Worm (Caenorhabditis elegans) whole organism, young adult: ENCODE data around the gene T22F3.10.

Experiments
- B0261.1 ChIP-seq: sonication (generic microtip); optimal IDR thresholded peaks from 2 replicates; lab custom pipeline; 2016; ENCODE audit warnings: mild to moderate bottlenecking, missing genetic modification characterization, moderate library complexity, missing compliant biosample characterization
- C17E4.6 ChIP-seq: fragments of 200-800 bp; sonication (Bioruptor generic); IDR thresholded peaks from 2 replicates; pipeline ENCODE4 v1.3.6; 2022; ENCODE audit warnings: missing genetic modification reagents, missing genetic modification characterization, missing compliant biosample characterization
- F37B4.10 ChIP-seq: fragments of 200-800 bp; sonication (Bioruptor generic); IDR thresholded peaks from 2 replicates; pipeline ENCODE4 v1.3.6; 2022; ENCODE audit warnings: missing genetic modification characterization, missing compliant biosample characterization
- F52B5.7 ChIP-seq: sonication (generic microtip); optimal IDR thresholded peaks from 2 replicates; lab custom pipeline; 2016; ENCODE audit warnings: mild to moderate bottlenecking, missing genetic modification characterization, missing compliant biosample characterization
- F57C9.4 ChIP-seq: sonication (generic microtip); optimal IDR thresholded peaks from 2 replicates; lab custom pipeline; 2017; ENCODE audit warnings: mild to moderate bottlenecking, missing genetic modification characterization, missing compliant biosample characterization
- Y79H2A.3 ChIP-seq: fragments of 200-800 bp; sonication (Bioruptor generic); conservative IDR thresholded peaks from 2 replicates; pipeline ENCODE4 v1.3.6; 2022; ENCODE audit warnings: missing genetic modification reagents, missing genetic modification characterization, missing compliant biosample characterization
- akir-1 ChIP-seq: fragments of 200-800 bp; sonication (Bioruptor generic); optimal IDR thresholded peaks from 2 replicates; lab custom pipeline; 2018; ENCODE audit warnings: mild to moderate bottlenecking, missing genetic modification characterization, moderate library complexity, missing compliant biosample characterization
- ama-1 ChIP-seq, 3 experiments: fragments of 150-350 bp in 1 of 3; sonication (generic microtip) in 2 of 3; optimal IDR thresholded peaks; 2 replicates each; lab custom pipeline; 2014 to 2018; ENCODE audit warnings: missing biosample characterization in 2 of 3, missing genetic modification characterization in 2 of 3, missing genetic modification reagents in 2 of 3
- atf-7 ChIP-seq: sonication (generic microtip); optimal IDR thresholded peaks from 2 replicates; lab custom pipeline; 2017; ENCODE audit warnings: mild to moderate bottlenecking, missing genetic modification characterization, missing compliant biosample characterization
- attf-5 ChIP-seq: fragments of 200-800 bp; sonication (Bioruptor generic); optimal IDR thresholded peaks from 2 replicates; lab custom pipeline; 2018; ENCODE audit warnings: mild to moderate bottlenecking, missing genetic modification characterization, missing compliant biosample characterization
- attf-6 ChIP-seq: fragments of 200-800 bp; sonication (Bioruptor generic); IDR thresholded peaks from 2 replicates; pipeline ENCODE4 v1.3.6; 2022; ENCODE audit warnings: missing genetic modification reagents, missing genetic modification characterization, missing compliant biosample characterization
- bed-1 ChIP-seq: fragments of 200-800 bp; sonication (Bioruptor generic); IDR thresholded peaks from 2 replicates; pipeline ENCODE4 v1.3.6; 2022; ENCODE audit warnings: missing genetic modification reagents, missing genetic modification characterization, missing compliant biosample characterization
- bed-2 ChIP-seq: fragments of 200-800 bp; sonication (Bioruptor generic); IDR thresholded peaks from 2 replicates; pipeline ENCODE4 v1.3.6; 2022; ENCODE audit warnings: missing genetic modification reagents, missing genetic modification characterization, missing compliant biosample characterization
- cebp-1 ChIP-seq, 2 experiments: fragments of 200-800 bp in 1 of 2; sonication (Bioruptor generic) in 1 of 2; sonication (generic microtip) in 1 of 2; IDR thresholded peaks in 1 of 2; optimal IDR thresholded peaks in 1 of 2; 2 replicates each; pipeline versions ENCODE4 v1.3.6 to Lab custom; 2017 to 2022; ENCODE audit warnings: missing compliant biosample characterization in 2 of 2, missing genetic modification characterization in 2 of 2, mild to moderate bottlenecking in 1 of 2, missing genetic modification reagents in 1 of 2, moderate library complexity in 1 of 2
- cebp-2 ChIP-seq: fragments of 200-800 bp; sonication (Bioruptor generic); IDR thresholded peaks from 2 replicates; pipeline ENCODE4 v1.3.6; 2022; ENCODE audit warnings: missing genetic modification characterization, missing compliant biosample characterization
- ceh-27 ChIP-seq: fragments of 200-800 bp; sonication (Bioruptor generic); optimal IDR thresholded peaks from 2 replicates; lab custom pipeline; 2018; ENCODE audit warnings: mild to moderate bottlenecking, missing genetic modification characterization, moderate library complexity, missing compliant biosample characterization
- ceh-58 ChIP-seq: fragments of 200-800 bp; sonication (Bioruptor generic); IDR thresholded peaks from 2 replicates; pipeline ENCODE4 v1.3.6; 2022; ENCODE audit warnings: missing genetic modification characterization, missing compliant biosample characterization
- chd-7 ChIP-seq: sonication (generic microtip); optimal IDR thresholded peaks from 2 replicates; lab custom pipeline; 2016; ENCODE audit warnings: mild to moderate bottlenecking, missing genetic modification characterization, moderate library complexity, missing compliant biosample characterization
- die-1 ChIP-seq: sonication (generic microtip); optimal IDR thresholded peaks from 2 replicates; lab custom pipeline; 2016; ENCODE audit warnings: missing genotype, mild to moderate bottlenecking, missing genetic modification characterization, missing compliant biosample characterization
- dox-1 ChIP-seq: fragments of 200-800 bp; sonication (Bioruptor generic); IDR thresholded peaks from 2 replicates; pipeline ENCODE4 v1.3.6; 2022; ENCODE audit warnings: missing genetic modification reagents, missing genetic modification characterization, missing compliant biosample characterization
- dpff-1 ChIP-seq: sonication (generic microtip); optimal IDR thresholded peaks from 2 replicates; lab custom pipeline; 2017; ENCODE audit warnings: mild to moderate bottlenecking, missing genetic modification characterization, missing compliant biosample characterization
- efl-1 ChIP-seq: fragments of 150-350 bp; optimal IDR thresholded peaks from 2 replicates; lab custom pipeline; 2014; ENCODE audit warnings: missing biosample characterization, missing genetic modification reagents, missing genetic modification characterization
- egl-18 ChIP-seq: fragments of 200-800 bp; sonication (Bioruptor generic); IDR thresholded peaks from 2 replicates; pipeline ENCODE4 v1.3.6; 2022; ENCODE audit warnings: missing genetic modification reagents, missing genetic modification characterization, missing compliant biosample characterization
- egl-44 ChIP-seq: fragments of 200-800 bp; sonication (Bioruptor generic); IDR thresholded peaks from 2 replicates; pipeline ENCODE4 v1.3.6; 2022; ENCODE audit warnings: missing genetic modification reagents, missing genetic modification characterization, missing compliant biosample characterization
- egrh-3 ChIP-seq: fragments of 200-800 bp; sonication (Bioruptor generic); IDR thresholded peaks from 2 replicates; pipeline ENCODE4 v1.3.6; 2022; ENCODE audit warnings: missing genetic modification reagents, missing genetic modification characterization, missing compliant biosample characterization
- ekl-4 ChIP-seq: fragments of 200-800 bp; sonication (Bioruptor generic); IDR thresholded peaks from 2 replicates; pipeline ENCODE4 v1.3.6; 2022; ENCODE audit warnings: missing genetic modification reagents, missing genetic modification characterization, missing compliant biosample characterization
- gei-17 ChIP-seq: fragments of 200-800 bp; sonication (Bioruptor generic); optimal IDR thresholded peaks from 2 replicates; lab custom pipeline; 2018; ENCODE audit warnings: mild to moderate bottlenecking, missing genetic modification characterization, missing compliant biosample characterization
- him-1 ChIP-seq: sonication (generic microtip); optimal IDR thresholded peaks from 2 replicates; lab custom pipeline; 2016; ENCODE audit warnings: missing genotype, missing genetic modification reagents, missing genetic modification characterization, missing compliant biosample characterization
- hlh-12 ChIP-seq: sonication (generic microtip); optimal IDR thresholded peaks from 2 replicates; lab custom pipeline; 2016; ENCODE audit warnings: missing genetic modification characterization, missing compliant biosample characterization
- hlh-26 ChIP-seq: fragments of 200-800 bp; sonication (Bioruptor generic); conservative IDR thresholded peaks from 2 replicates; pipeline ENCODE4 v1.3.6; 2022; ENCODE audit warnings: missing genetic modification reagents, missing genetic modification characterization, missing compliant biosample characterization
- hmg-1.2 ChIP-seq: fragments of 200-800 bp; sonication (Bioruptor generic); IDR thresholded peaks from 2 replicates; pipeline ENCODE4 v1.3.6; 2022; ENCODE audit warnings: missing genetic modification reagents, missing genetic modification characterization, missing compliant biosample characterization
- hrde-1 ChIP-seq: sonication (generic microtip); optimal IDR thresholded peaks from 2 replicates; lab custom pipeline; 2016; ENCODE audit warnings: missing genetic modification characterization, mild to moderate bottlenecking, missing compliant biosample characterization, moderate library complexity, missing genotype, missing genetic modification reagents, borderline replicate concordance
- lin-35 ChIP-seq, 3 experiments: fragments of 150-350 bp in 2 of 3; sonication (generic microtip) in 1 of 3; optimal IDR thresholded peaks; 2 replicates each; lab custom pipeline; 2014 to 2018; ENCODE audit warnings: missing biosample characterization in 3 of 3, missing genetic modification characterization in 3 of 3, missing genetic modification reagents in 3 of 3
- nhr-27 ChIP-seq: fragments of 200-800 bp; sonication (Bioruptor generic); optimal IDR thresholded peaks from 2 replicates; lab custom pipeline; 2018; ENCODE audit warnings: mild to moderate bottlenecking, missing genetic modification characterization, moderate library complexity, missing compliant biosample characterization
- nhr-80 ChIP-seq: sonication (generic microtip); optimal IDR thresholded peaks from 2 replicates; lab custom pipeline; 2016; ENCODE audit warnings: missing genetic modification characterization, missing compliant biosample characterization
- repo-1 ChIP-seq: sonication (generic microtip); optimal IDR thresholded peaks from 2 replicates; lab custom pipeline; 2017; ENCODE audit warnings: mild to moderate bottlenecking, missing genetic modification characterization, missing compliant biosample characterization
- sea-2 ChIP-seq: fragments of 200-800 bp; sonication (Bioruptor generic); IDR thresholded peaks from 2 replicates; pipeline ENCODE4 v1.3.6; 2022; ENCODE audit warnings: missing genetic modification characterization, missing compliant biosample characterization
- snpc-1.3 ChIP-seq: sonication (generic microtip); optimal IDR thresholded peaks from 2 replicates; lab custom pipeline; 2017; ENCODE audit warnings: missing genetic modification characterization, mild to moderate bottlenecking, missing compliant biosample characterization, antibody characterized with exemption, moderate library complexity, missing genotype, missing genetic modification reagents; ENCODE audit not compliant: insufficient read depth
- snpc-3.4 ChIP-seq: sonication (generic microtip); optimal IDR thresholded peaks from 2 replicates; lab custom pipeline; 2017; ENCODE audit warnings: missing genetic modification characterization, mild to moderate bottlenecking, missing compliant biosample characterization, antibody characterized with exemption, moderate library complexity, missing genotype, missing genetic modification reagents
- somi-1 ChIP-seq: fragments of 200-800 bp; sonication (Bioruptor generic); optimal IDR thresholded peaks from 2 replicates; lab custom pipeline; 2018; ENCODE audit warnings: mild to moderate bottlenecking, missing genetic modification characterization, missing compliant biosample characterization
- sptf-2 ChIP-seq: fragments of 200-800 bp; sonication (Bioruptor generic); optimal IDR thresholded peaks from 2 replicates; lab custom pipeline; 2018; ENCODE audit warnings: mild to moderate bottlenecking, missing genetic modification characterization, missing compliant biosample characterization
- tlf-1 ChIP-seq: fragments of 200-800 bp; sonication (Bioruptor generic); optimal IDR thresholded peaks from 2 replicates; lab custom pipeline; 2018; ENCODE audit warnings: mild to moderate bottlenecking, missing genetic modification characterization, missing compliant biosample characterization
- unc-130 ChIP-seq: sonication (generic microtip); optimal IDR thresholded peaks from 2 replicates; lab custom pipeline; 2016; ENCODE audit warnings: missing genetic modification reagents, missing genetic modification characterization, missing compliant biosample characterization
- unc-62 ChIP-seq: fragments of 150-350 bp; optimal IDR thresholded peaks from 2 replicates; lab custom pipeline; 2014; ENCODE audit warnings: missing biosample characterization, missing genetic modification reagents, missing genetic modification characterization
- ztf-22 ChIP-seq: fragments of 200-800 bp; sonication (Bioruptor generic); optimal IDR thresholded peaks from 2 replicates; lab custom pipeline; 2018; ENCODE audit warnings: mild to moderate bottlenecking, missing genetic modification characterization, moderate library complexity, missing compliant biosample characterization
- ztf-3 ChIP-seq: fragments of 200-800 bp; sonication (Bioruptor generic); optimal IDR thresholded peaks from 2 replicates; lab custom pipeline; 2018; ENCODE audit warnings: mild to moderate bottlenecking, missing genetic modification characterization, missing compliant biosample characterization
- ztf-6 ChIP-seq: fragments of 200-800 bp; sonication (Bioruptor generic); IDR thresholded peaks from 2 replicates; pipeline ENCODE4 v1.3.6; 2022; ENCODE audit warnings: missing genetic modification reagents, missing genetic modification characterization, missing compliant biosample characterization

Gene T22F3.10

DNA sequence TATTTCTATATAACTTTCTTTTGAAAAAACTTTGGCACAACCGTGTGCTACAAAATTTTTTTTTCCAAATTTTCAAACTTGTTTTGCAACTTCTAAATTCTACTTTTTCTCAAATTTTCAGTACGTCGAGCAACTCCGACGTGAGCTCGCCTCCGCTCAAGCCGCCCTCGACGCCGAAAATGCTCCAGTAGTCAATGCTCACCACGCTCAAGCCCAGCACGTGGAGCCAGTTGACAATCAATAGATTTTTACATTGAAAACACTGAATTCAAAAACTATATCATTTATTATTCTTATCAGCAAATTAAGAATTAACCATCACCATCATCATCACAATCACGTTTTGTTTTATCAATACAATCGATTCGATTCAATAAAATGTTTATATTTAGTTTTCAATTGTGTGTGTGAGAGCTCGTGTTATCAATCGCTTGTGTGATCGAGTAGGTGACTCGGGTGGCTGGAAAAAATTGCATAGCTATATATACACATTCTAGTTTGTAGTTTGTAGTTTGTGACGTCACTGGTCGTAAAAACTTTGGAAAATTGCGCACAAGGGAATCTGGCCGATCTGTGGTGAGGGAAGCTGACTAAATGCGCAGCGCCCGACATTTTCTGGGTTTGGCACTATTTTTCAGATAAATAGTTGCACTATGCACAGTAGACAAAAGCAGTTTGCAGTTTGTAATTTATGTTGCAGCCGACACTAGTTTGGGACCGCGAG, 22.9 kb upstream of the T22F3.10 start (continued):
- TF ChIP-seq egl-44 (GFP tag; lab: Robert Waterston, UW) (peak; percentile 57; the same call in 1 of the 2 replicates), atf-7 (tag; lab: Kevin White, UChicago) (peak; percentile 91), hmg-1.2 (GFP tag; lab: Robert Waterston, UW) (no peak), ekl-4 (0 out of 2 replicates have a peak, but pooled peaks have one; percentile 40), him-1 (tag; lab: Kevin White, UChicago) (no peak), tlf-1 (peak; percentile 62), bed-1 (GFP tag; lab: Robert Waterston, UW) (no peak), efl-1 (GFP tag; lab: Kevin White, UChicago) (no peak), attf-6 (no peak), somi-1 (no peak), unc-62 (GFP tag; lab: Kevin White, UChicago) (no peak), egrh-3 (GFP tag; lab: Robert Waterston, UW) (no peak), sea-2 (GFP tag; lab: Robert Waterston, UW) (no peak), F52B5.7 (no peak), C17E4.6 (GFP tag; lab: Robert Waterston, UW) (no peak), attf-5 (GFP tag; lab: Kevin White, UChicago) (peak; percentile 48), ceh-27 (GFP tag; lab: Kevin White, UChicago) (no peak), die-1 (tag; lab: Kevin White, UChicago) (no peak), hlh-12 (no peak), dpff-1 (no peak), ztf-3 (GFP tag; lab: Kevin White, UChicago) (no peak), snpc-3.4 (no peak), sptf-2 (GFP tag; lab: Kevin White, UChicago) (no peak), hrde-1 (tag; lab: Kevin White, UChicago) (no peak), chd-7 (tag; lab: Kevin White, UChicago) (peak; percentile 64), Y79H2A.3 (GFP tag; lab: Robert Waterston, UW) (no peak), nhr-27 (no peak), ceh-58 (no peak), cebp-1 (GFP tag; IDR thresholded peaks at IDR 0.05; lab: Robert Waterston, UW) (no peak), cebp-1 (tag; optimal IDR thresholded peaks at IDR 0.05; lab: Kevin White, UChicago) (peak; percentile 54), nhr-80 (tag; lab: Kevin White, UChicago) (peak; percentile 75), lin-35 (GFP tag; optimal IDR thresholded peaks at IDR 0.05; lab: Kevin White, UChicago) (no peak), ztf-6 (GFP tag; lab: Robert Waterston, UW) (no peak), snpc-1.3 (no peak), cebp-2 (GFP tag; lab: Robert Waterston, UW) (0 out of 2 replicates have a peak, but pooled peaks have one; percentile 56), ztf-22 (no peak), unc-130 (GFP tag; lab: Kevin White, UChicago) (no peak), akir-1 (GFP tag; lab: Kevin White, UChicago) (no peak), repo-1 (peak; percentile 75), ama-1 (optimal IDR thresholded peaks at IDR 0.05; lab: Kevin White, UChicago) (no peak), ama-1 (GFP tag; optimal IDR thresholded peaks at IDR 0.05; lab: Kevin White, UChicago) (no peak), B0261.1 (tag; lab: Kevin White, UChicago) (no peak), F57C9.4 (tag; lab: Kevin White, UChicago) (no peak), dox-1 (GFP tag; lab: Robert Waterston, UW) (peak; percentile 44; the same call in 1 of the 2 replicates), hlh-26 (no peak), egl-18 (no peak), F37B4.10 (no peak), gei-17 (GFP tag; lab: Kevin White, UChicago) (no peak), bed-2 (GFP tag; lab: Robert Waterston, UW) (no peak)
